Worm (Caenorhabditis elegans) whole organism, L4/young adult: ENCODE results near the gene cnc-10.

Experiments
- W03F9.2 ChIP-seq: fragments of 150-350 bp; optimal IDR thresholded peaks from 2 replicates; lab custom pipeline; 2014; ENCODE audit warnings: missing biosample characterization, missing genetic modification characterization
- him-1 ChIP-seq: sonication (generic microtip); optimal IDR thresholded peaks from 2 replicates; lab custom pipeline; 2016; ENCODE audit warnings: missing genotype, missing genetic modification reagents, missing genetic modification characterization, missing compliant biosample characterization

- TF ChIP-seq W03F9.2 (tag; lab: Kevin White, UChicago): no peak
- no peak for TF ChIP-seq him-1 (tag; lab: Kevin White, UChicago)
Measured at ce11 chrV:11171906-11172305, 11.1 kb upstream of the cnc-10 start, which contains the start of gene T19C4.5.
